Worm (Caenorhabditis elegans): ENCODE results near the gene C01G5.4.

The C01G5.4 gene

ce11 chrIV:6582604-6583003 lies 51.1 kb downstream of the C01G5.4 start, which contains the start of gene odr-8:
Gene odr-8, minus strand, starts transcription at chrIV:6582704.
- TF ChIP-seq unc-62 (GFP tag; optimal IDR thresholded peaks at IDR 0.05) = no peak
- no peak for TF ChIP-seq mdl-1 (tag; optimal IDR thresholded peaks at IDR 0.05)
- TF ChIP-seq aly-2 (tag; optimal IDR thresholded peaks at IDR 0.05) = no peak
- no peak for TF ChIP-seq tbx-2 (tag; optimal IDR thresholded peaks at IDR 0.05)
- TF ChIP-seq mml-1 (tag; optimal IDR thresholded peaks at IDR 0.05) = no peak
- TF ChIP-seq nhr-77 (tag; optimal IDR thresholded peaks at IDR 0.05) = no peak
- no peak for TF ChIP-seq ceh-28 (tag; optimal IDR thresholded peaks at IDR 0.05)
- TF ChIP-seq pha-4 (tag; optimal IDR thresholded peaks at IDR 0.05) = no peak
- no peak for TF ChIP-seq elt-2 (tag; optimal IDR thresholded peaks at IDR 0.05)
- no peak for TF ChIP-seq ztf-11 (tag; optimal IDR thresholded peaks at IDR 0.05)
- no peak for TF ChIP-seq nhr-23 (tag; optimal IDR thresholded peaks at IDR 0.05)
- no peak for TF ChIP-seq unc-39 (tag; optimal IDR thresholded peaks at IDR 0.05)
- TF ChIP-seq fos-1 (tag; optimal IDR thresholded peaks at IDR 0.05) = no peak

All from whole organism, L3 larva.